Worm (Caenorhabditis elegans) whole organism, midembryonic: ENCODE results near the gene srlf-5.

Experiments used
- T22C8.4 ChIP-seq: fragments of 200-800 bp; sonication (Bioruptor generic); IDR thresholded peaks from 2 replicates; pipeline ENCODE4 v1.3.6; 2022; ENCODE audit warnings: missing genetic modification characterization, missing compliant biosample characterization
- cog-1 ChIP-seq: sonication (generic microtip); optimal IDR thresholded peaks from 2 replicates; lab custom pipeline; 2016; ENCODE audit warnings: missing genetic modification characterization, missing compliant biosample characterization
- flt-1 ChIP-seq: fragments of 200-800 bp; sonication (Bioruptor generic); IDR thresholded peaks from 2 replicates; pipeline ENCODE4 v1.3.6; 2022; ENCODE audit warnings: missing genetic modification characterization, missing compliant biosample characterization
- klf-2 ChIP-seq: fragments of 200-800 bp; sonication (Bioruptor generic); conservative IDR thresholded peaks from 2 replicates; pipeline ENCODE4 v1.3.6; 2022; ENCODE audit warnings: missing genetic modification reagents, missing genetic modification characterization, missing compliant biosample characterization
- med-1 ChIP-seq: sonication (generic microtip); optimal IDR thresholded peaks from 2 replicates; lab custom pipeline; 2017; ENCODE audit warnings: missing genetic modification characterization, mild to moderate bottlenecking, missing compliant biosample characterization, antibody characterized with exemption, missing genetic modification reagents; ENCODE audit not compliant: insufficient read depth
- ref-1 ChIP-seq: fragments of 200-800 bp; sonication (Bioruptor generic); conservative IDR thresholded peaks from 2 replicates; pipeline ENCODE4 v1.3.6; 2022; ENCODE audit warnings: missing genetic modification reagents, missing genetic modification characterization, missing compliant biosample characterization
- tab-1 ChIP-seq: fragments of 200-800 bp; sonication (Bioruptor generic); IDR thresholded peaks from 2 replicates; pipeline ENCODE4 v1.3.6; 2022; ENCODE audit warnings: missing genetic modification characterization, missing compliant biosample characterization
- ztf-23 ChIP-seq: fragments of 200-800 bp; sonication (Bioruptor generic); IDR thresholded peaks from 2 replicates; pipeline ENCODE4 v1.3.6; 2022; ENCODE audit warnings: missing genetic modification reagents, missing genetic modification characterization, missing compliant biosample characterization

DNA sequence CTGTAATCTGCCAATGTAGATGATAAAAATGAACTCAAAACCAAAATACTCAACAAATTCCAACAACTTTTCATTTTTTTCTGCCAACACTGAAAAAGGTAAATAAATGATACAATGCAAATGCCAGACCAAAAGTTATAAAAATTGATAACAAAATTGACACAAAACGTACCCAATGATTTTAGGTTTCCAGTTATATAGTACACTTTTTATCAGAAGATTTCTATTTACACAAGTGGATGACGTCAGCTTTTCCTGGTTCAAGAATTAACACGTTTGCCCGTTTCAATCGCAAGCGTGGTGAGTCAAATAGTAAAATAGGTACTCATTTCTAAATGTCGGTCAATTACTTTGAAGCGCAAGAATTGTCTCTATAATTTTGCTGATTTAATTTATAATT lies 47.0 kb downstream of the srlf-5 start, which contains the start of gene ZK896.5:
- TF ChIP-seq ztf-23 (GFP tag; lab: Robert Waterston, UW) (no peak), flt-1 (GFP tag; lab: Robert Waterston, UW) (no peak), ref-1 (GFP tag; lab: Robert Waterston, UW) (no peak), tab-1 (no peak), T22C8.4 (no peak), med-1 (GFP tag; lab: Kevin White, UChicago) (no peak), klf-2 (GFP tag; lab: Robert Waterston, UW) (no peak), cog-1 (tag; lab: Kevin White, UChicago) (no peak)
